Worm (Caenorhabditis elegans) whole organism, young adult: ENCODE data around the gene decr-1.3.

ENCODE experiments used
- F39B2.1 ChIP-seq: fragments of 200-800 bp; sonication (Bioruptor generic); IDR thresholded peaks from 2 replicates; pipeline ENCODE4 v1.3.6; 2022; ENCODE audit warnings: missing genetic modification reagents, missing genetic modification characterization, missing compliant biosample characterization
- ama-1 ChIP-seq, 3 experiments: fragments of 150-350 bp in 1 of 3; sonication (generic microtip) in 2 of 3; optimal IDR thresholded peaks; 2 replicates each; lab custom pipeline; 2014 to 2018; ENCODE audit warnings: missing biosample characterization in 2 of 3, missing genetic modification characterization in 2 of 3, missing genetic modification reagents in 2 of 3
- attf-3 ChIP-seq: fragments of 200-800 bp; sonication (Bioruptor generic); conservative IDR thresholded peaks from 2 replicates; pipeline ENCODE4 v1.3.6; 2022; ENCODE audit warnings: missing genetic modification reagents, missing genetic modification characterization, missing compliant biosample characterization
- cebp-1 ChIP-seq, 2 experiments: fragments of 200-800 bp in 1 of 2; sonication (Bioruptor generic) in 1 of 2; sonication (generic microtip) in 1 of 2; IDR thresholded peaks in 1 of 2; optimal IDR thresholded peaks in 1 of 2; 2 replicates each; pipeline versions ENCODE4 v1.3.6 to Lab custom; 2017 to 2022; ENCODE audit warnings: missing compliant biosample characterization in 2 of 2, missing genetic modification characterization in 2 of 2, mild to moderate bottlenecking in 1 of 2, missing genetic modification reagents in 1 of 2, moderate library complexity in 1 of 2
- ceh-27 ChIP-seq: fragments of 200-800 bp; sonication (Bioruptor generic); optimal IDR thresholded peaks from 2 replicates; lab custom pipeline; 2018; ENCODE audit warnings: mild to moderate bottlenecking, missing genetic modification characterization, moderate library complexity, missing compliant biosample characterization
- ekl-4 ChIP-seq: fragments of 200-800 bp; sonication (Bioruptor generic); IDR thresholded peaks from 2 replicates; pipeline ENCODE4 v1.3.6; 2022; ENCODE audit warnings: missing genetic modification reagents, missing genetic modification characterization, missing compliant biosample characterization
- lir-1 ChIP-seq: fragments of 200-800 bp; sonication (Bioruptor generic); conservative IDR thresholded peaks from 2 replicates; pipeline ENCODE4 v1.3.6; 2022; ENCODE audit warnings: missing genetic modification reagents, missing genetic modification characterization, missing compliant biosample characterization
- nhr-80 ChIP-seq: sonication (generic microtip); optimal IDR thresholded peaks from 2 replicates; lab custom pipeline; 2016; ENCODE audit warnings: missing genetic modification characterization, missing compliant biosample characterization
- pha-4 ChIP-seq: fragments of 150-350 bp; sonication (generic microtip); optimal IDR thresholded peaks from 2 replicates; lab custom pipeline; 2014; ENCODE audit warnings: missing biosample characterization, missing genetic modification reagents, missing genetic modification characterization
- repo-1 ChIP-seq: sonication (generic microtip); optimal IDR thresholded peaks from 2 replicates; lab custom pipeline; 2017; ENCODE audit warnings: mild to moderate bottlenecking, missing genetic modification characterization, missing compliant biosample characterization
- unc-62 ChIP-seq: fragments of 150-350 bp; optimal IDR thresholded peaks from 2 replicates; lab custom pipeline; 2014; ENCODE audit warnings: missing biosample characterization, missing genetic modification reagents, missing genetic modification characterization
- ztf-22 ChIP-seq: fragments of 200-800 bp; sonication (Bioruptor generic); optimal IDR thresholded peaks from 2 replicates; lab custom pipeline; 2018; ENCODE audit warnings: mild to moderate bottlenecking, missing genetic modification characterization, moderate library complexity, missing compliant biosample characterization
- ztf-26 ChIP-seq: sonication (generic microtip); optimal IDR thresholded peaks from 2 replicates; lab custom pipeline; 2017; ENCODE audit warnings: missing genetic modification characterization, missing compliant biosample characterization

ce11 chrII:8136818-8137217, 36.5 kb downstream of the decr-1.3 start, which contains the start of gene ctns-1:
- TF ChIP-seq cebp-1 (GFP tag; IDR thresholded peaks at IDR 0.05; lab: Robert Waterston, UW) = no peak
- no peak for TF ChIP-seq cebp-1 (tag; optimal IDR thresholded peaks at IDR 0.05; lab: Kevin White, UChicago)
- TF ChIP-seq ceh-27 (GFP tag; lab: Kevin White, UChicago) = no peak
- TF ChIP-seq attf-3 (GFP tag; lab: Robert Waterston, UW) = no peak
- TF ChIP-seq ama-1 (optimal IDR thresholded peaks at IDR 0.05; lab: Kevin White, UChicago) = no peak
- no peak for TF ChIP-seq ama-1 (GFP tag; optimal IDR thresholded peaks at IDR 0.05; lab: Kevin White, UChicago)
- TF ChIP-seq ztf-22 = no peak
- no peak for TF ChIP-seq F39B2.1
- no peak for TF ChIP-seq unc-62 (GFP tag; lab: Kevin White, UChicago)
- TF ChIP-seq repo-1 (tag; lab: Kevin White, UChicago) = no peak
- TF ChIP-seq ekl-4 = no peak
- no peak for TF ChIP-seq lir-1 (GFP tag; lab: Robert Waterston, UW)
- no peak for TF ChIP-seq nhr-80 (tag; lab: Kevin White, UChicago)
- no peak for TF ChIP-seq pha-4 (tag; lab: Kevin White, UChicago)
- no peak for TF ChIP-seq ztf-26 (tag; lab: Kevin White, UChicago)
